Fruit fly (Drosophila melanogaster): ENCODE results near the gene NK7.1.
A peak's percentile ranks its signal among the peaks of the same experiment; 100 is the strongest.

The NK7.1 gene

dm6 chr3R:14326250-14327112 is 46.3 kb downstream of the NK7.1 start, which contains the start of the genes Afti and ATPsynE:
TSS of gene Afti (minus strand) at chr3R:14326689.
TSS of gene ATPsynE (plus strand) at chr3R:14326947.
- peak; percentile 18 for TF ChIP-seq CG17801 (GFP tag; optimal IDR thresholded peaks at IDR 0.05; ENCODE audit: partially characterized antibody)

- peak; percentile 81 for TF ChIP-seq CG17801 (GFP tag; optimal IDR thresholded peaks at IDR 0.05; ENCODE audit: partially characterized antibody)
Measured at dm6 chr3R:14315912-14316444, 56.8 kb downstream of the NK7.1 start, which contains the start of gene Set8. TSS of gene Set8 (plus strand) at chr3R:14316038.

dm6 chr3R:14314554-14314953 is 58.2 kb downstream of the NK7.1 start, which contains the start of gene Crz:
TSS of gene Crz (plus strand) at chr3R:14314854.
- TF ChIP-seq CG17801 (GFP tag; optimal IDR thresholded peaks at IDR 0.05; ENCODE audit: partially characterized antibody) = no peak

DNA sequence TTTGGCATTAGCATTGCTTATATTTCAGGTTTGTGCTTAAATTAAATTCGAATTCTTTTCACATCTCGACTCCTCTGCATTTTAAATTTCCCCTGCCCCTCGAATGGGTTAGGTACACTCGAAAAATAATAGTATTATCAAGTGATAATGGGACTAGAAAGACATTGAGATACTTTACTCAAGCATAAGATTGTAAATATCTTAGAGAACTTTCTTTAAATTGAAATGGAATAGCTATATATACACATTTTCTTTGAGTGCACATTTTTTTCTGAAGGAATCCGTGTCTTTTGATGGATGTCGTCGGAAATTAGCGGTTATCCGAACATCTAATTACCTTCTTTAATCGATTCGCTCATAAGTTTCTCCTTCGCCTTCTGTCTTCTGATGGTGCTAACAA is 61.7 kb downstream of the NK7.1 start:
- no peak for TF ChIP-seq CG17801 (GFP tag; optimal IDR thresholded peaks at IDR 0.05; ENCODE audit: partially characterized antibody)

dm6 chr3R:14310062-14310461 is 62.7 kb downstream of the NK7.1 start, which contains the start of gene CG31321:
TSS of gene CG31321 (plus strand) at chr3R:14310362.
- TF ChIP-seq CG17801 (GFP tag; optimal IDR thresholded peaks at IDR 0.05; ENCODE audit: partially characterized antibody) = no peak

DNA sequence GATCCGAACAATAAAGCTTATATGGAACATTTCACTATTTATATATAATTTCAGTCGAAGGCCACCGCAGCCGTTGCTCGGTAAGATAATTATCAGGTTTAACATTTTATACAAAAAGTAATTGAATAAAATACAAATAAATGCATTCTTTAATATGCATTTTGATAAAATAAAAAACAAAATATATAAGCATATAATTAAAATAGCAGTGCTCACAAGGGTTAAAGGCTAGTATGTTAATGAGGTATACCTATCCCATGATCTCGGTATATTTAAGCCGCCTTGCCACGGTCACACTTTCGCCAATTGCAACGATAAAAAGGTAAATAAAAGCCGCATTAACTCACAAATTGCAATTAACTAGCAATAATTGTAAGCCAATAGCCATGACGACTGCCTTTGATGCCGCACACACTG is 63.9 kb downstream of the NK7.1 start, which contains the start of gene Polr2I:
Polr2I (plus strand) TSS at position 289 of the 417 bp plus-strand sequence.
- no peak for TF ChIP-seq CG17801 (GFP tag; optimal IDR thresholded peaks at IDR 0.05; ENCODE audit: partially characterized antibody)

dm6 chr3R:14307972-14308673 is 64.6 kb downstream of the NK7.1 start:
- no peak for TF ChIP-seq CG17801 (GFP tag; optimal IDR thresholded peaks at IDR 0.05; ENCODE audit: partially characterized antibody)

- no peak for TF ChIP-seq CG17801 (GFP tag; optimal IDR thresholded peaks at IDR 0.05; ENCODE audit: partially characterized antibody)
Measured at dm6 chr3R:14302128-14302527, 70.6 kb downstream of the NK7.1 start, which contains the start of gene IFT54. TSS of gene IFT54 (plus strand) at chr3R:14302428.

DNA sequence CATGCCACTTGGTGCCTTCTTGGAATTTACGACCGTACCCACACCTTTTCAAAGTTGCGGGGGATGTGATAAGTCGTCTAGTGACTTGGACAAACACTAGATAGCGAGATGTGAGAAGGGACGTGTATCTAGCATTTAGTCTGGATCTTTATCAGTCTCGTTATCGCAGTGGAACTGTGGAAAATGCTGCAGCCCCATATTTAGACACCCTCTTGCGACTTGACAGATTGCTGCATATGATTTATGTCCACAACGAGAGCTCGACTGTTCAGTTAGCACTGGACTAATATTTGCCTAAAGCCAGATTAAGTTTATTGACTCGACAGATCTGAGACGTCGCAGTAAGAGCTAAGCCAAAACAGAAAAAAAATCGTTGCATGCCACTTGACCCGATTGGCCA is 72.9 kb downstream of the NK7.1 start:
- TF ChIP-seq CG17801 (GFP tag; optimal IDR thresholded peaks at IDR 0.05; ENCODE audit: partially characterized antibody) = no peak

dm6 chr3R:14298078-14298896 is 74.5 kb downstream of the NK7.1 start:
- no peak for TF ChIP-seq CG17801 (GFP tag; optimal IDR thresholded peaks at IDR 0.05; ENCODE audit: partially characterized antibody)

DNA sequence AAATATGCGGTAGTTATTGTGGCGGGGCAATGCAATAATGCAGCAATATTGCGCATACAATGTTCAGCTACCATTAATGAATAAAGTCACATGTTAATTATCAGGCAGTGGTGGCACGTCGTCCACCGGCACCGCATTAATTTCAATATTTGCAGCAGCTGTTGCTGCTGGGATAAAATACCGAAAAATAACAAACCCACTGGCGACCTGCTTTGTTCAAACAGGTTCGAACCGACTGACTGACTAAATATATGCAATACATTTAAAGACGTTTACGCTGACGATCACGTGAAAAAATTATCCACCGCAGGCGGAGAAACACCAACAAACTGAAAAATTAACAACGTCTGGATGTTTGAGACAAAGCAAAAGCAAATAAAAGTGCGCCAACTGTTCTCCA is 75.3 kb downstream of the NK7.1 start:
- no peak for TF ChIP-seq CG17801 (GFP tag; optimal IDR thresholded peaks at IDR 0.05; ENCODE audit: partially characterized antibody)

dm6 chr3R:14296700-14297099 is 76.1 kb downstream of the NK7.1 start:
- no peak for TF ChIP-seq CG17801 (GFP tag; optimal IDR thresholded peaks at IDR 0.05; ENCODE audit: partially characterized antibody)

DNA sequence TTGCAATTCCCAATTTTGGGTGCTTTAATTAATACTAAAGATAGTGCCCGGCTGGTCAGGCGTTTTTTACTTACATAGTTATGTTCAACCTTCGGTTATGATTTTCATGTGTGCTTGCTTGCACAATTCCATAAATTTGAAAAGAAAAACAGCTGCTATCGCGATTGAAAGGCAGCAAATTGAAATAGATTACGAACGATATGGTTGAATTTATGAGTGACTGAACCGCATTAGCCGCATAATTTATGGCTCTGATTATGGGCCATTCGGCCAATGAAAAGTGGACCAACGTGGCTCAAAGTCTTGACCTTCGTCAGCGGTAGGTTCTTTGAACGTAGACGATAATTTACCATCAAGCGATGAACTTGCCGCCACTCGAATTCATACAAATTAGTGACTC is 76.6 kb downstream of the NK7.1 start:
- TF ChIP-seq CG17801 (GFP tag; optimal IDR thresholded peaks at IDR 0.05; ENCODE audit: partially characterized antibody) = no peak

DNA sequence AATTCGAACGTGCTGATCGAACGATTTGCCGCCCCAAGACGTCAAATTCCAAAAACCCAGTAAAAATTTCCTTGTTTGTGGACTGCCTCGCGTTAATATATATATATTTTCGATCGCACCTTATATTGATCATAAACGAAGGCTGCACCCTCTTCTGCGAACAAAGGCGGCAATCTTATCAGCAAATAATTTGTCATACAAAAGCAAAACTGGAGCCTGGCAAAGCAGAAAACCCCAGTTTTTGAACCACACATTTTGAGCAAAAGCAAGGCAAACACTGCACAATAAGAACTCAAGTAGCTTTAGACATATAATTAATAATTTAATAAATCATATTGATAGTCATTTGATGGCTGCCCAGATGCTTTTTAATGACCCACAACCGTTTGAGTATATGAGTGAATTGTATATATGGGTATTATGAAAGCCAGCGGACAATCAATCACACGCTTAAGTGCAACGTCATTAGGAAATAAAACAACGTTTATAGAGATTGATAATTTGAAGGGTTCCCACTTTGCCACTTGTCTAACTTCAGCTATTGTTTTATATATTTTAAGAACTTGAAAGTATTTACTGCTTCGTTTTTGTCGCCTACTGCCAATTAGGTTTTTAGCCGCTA is 78.2 kb downstream of the NK7.1 start:
- TF ChIP-seq CG17801 (GFP tag; optimal IDR thresholded peaks at IDR 0.05; ENCODE audit: partially characterized antibody) = no peak

Measured in ovary, adult (tissue).